Worm (Caenorhabditis elegans) whole organism, young adult: Measurements from ENCODE around the gene srw-86.

ENCODE experiments used
- F49E8.2 ChIP-seq: sonication (generic microtip); optimal IDR thresholded peaks from 3 replicates; lab custom pipeline; 2017; ENCODE audit warnings: missing genetic modification characterization, mild to moderate bottlenecking, missing compliant biosample characterization, antibody characterized with exemption, moderate library complexity; ENCODE audit not compliant: insufficient read depth
- K11D2.4 ChIP-seq: fragments of 200-800 bp; sonication (Bioruptor generic); IDR thresholded peaks from 2 replicates; pipeline ENCODE4 v1.3.6; 2022; ENCODE audit warnings: missing genetic modification reagents, missing genetic modification characterization, missing compliant biosample characterization
- K12H6.12 ChIP-seq: fragments of 200-800 bp; sonication (Bioruptor generic); optimal IDR thresholded peaks from 2 replicates; lab custom pipeline; 2018; ENCODE audit warnings: mild to moderate bottlenecking, missing genetic modification characterization, missing compliant biosample characterization
- Y79H2A.3 ChIP-seq: fragments of 200-800 bp; sonication (Bioruptor generic); conservative IDR thresholded peaks from 2 replicates; pipeline ENCODE4 v1.3.6; 2022; ENCODE audit warnings: missing genetic modification reagents, missing genetic modification characterization, missing compliant biosample characterization
- bed-1 ChIP-seq: fragments of 200-800 bp; sonication (Bioruptor generic); IDR thresholded peaks from 2 replicates; pipeline ENCODE4 v1.3.6; 2022; ENCODE audit warnings: missing genetic modification reagents, missing genetic modification characterization, missing compliant biosample characterization
- bed-2 ChIP-seq: fragments of 200-800 bp; sonication (Bioruptor generic); IDR thresholded peaks from 2 replicates; pipeline ENCODE4 v1.3.6; 2022; ENCODE audit warnings: missing genetic modification reagents, missing genetic modification characterization, missing compliant biosample characterization
- ceh-58 ChIP-seq: fragments of 200-800 bp; sonication (Bioruptor generic); IDR thresholded peaks from 2 replicates; pipeline ENCODE4 v1.3.6; 2022; ENCODE audit warnings: missing genetic modification characterization, missing compliant biosample characterization
- ceh-79 ChIP-seq: sonication (generic microtip); optimal IDR thresholded peaks from 2 replicates; lab custom pipeline; 2017; ENCODE audit warnings: mild to moderate bottlenecking, missing genetic modification characterization, missing compliant biosample characterization
- lin-35 ChIP-seq, 3 experiments: fragments of 150-350 bp in 2 of 3; sonication (generic microtip) in 1 of 3; optimal IDR thresholded peaks; 2 replicates each; lab custom pipeline; 2014 to 2018; ENCODE audit warnings: missing biosample characterization in 3 of 3, missing genetic modification characterization in 3 of 3, missing genetic modification reagents in 3 of 3
- nhr-90 ChIP-seq: sonication (generic microtip); optimal IDR thresholded peaks from 2 replicates; lab custom pipeline; 2016; ENCODE audit warnings: missing genotype, mild to moderate bottlenecking, missing genetic modification characterization, missing compliant biosample characterization
- tbp1 ChIP-seq: fragments of 200-800 bp; sonication (Bioruptor generic); optimal IDR thresholded peaks from 2 replicates; lab custom pipeline; 2018; ENCODE audit warnings: mild to moderate bottlenecking, missing genetic modification characterization, missing compliant biosample characterization
- unc-130 ChIP-seq: sonication (generic microtip); optimal IDR thresholded peaks from 2 replicates; lab custom pipeline; 2016; ENCODE audit warnings: missing genetic modification reagents, missing genetic modification characterization, missing compliant biosample characterization
- unc-62 ChIP-seq: fragments of 150-350 bp; optimal IDR thresholded peaks from 2 replicates; lab custom pipeline; 2014; ENCODE audit warnings: missing biosample characterization, missing genetic modification reagents, missing genetic modification characterization
- zfh-2 ChIP-seq: fragments of 200-800 bp; sonication (Bioruptor generic); conservative IDR thresholded peaks from 2 replicates; pipeline ENCODE4 v1.3.6; 2022; ENCODE audit warnings: missing genetic modification reagents, missing genetic modification characterization, missing compliant biosample characterization

DNA sequence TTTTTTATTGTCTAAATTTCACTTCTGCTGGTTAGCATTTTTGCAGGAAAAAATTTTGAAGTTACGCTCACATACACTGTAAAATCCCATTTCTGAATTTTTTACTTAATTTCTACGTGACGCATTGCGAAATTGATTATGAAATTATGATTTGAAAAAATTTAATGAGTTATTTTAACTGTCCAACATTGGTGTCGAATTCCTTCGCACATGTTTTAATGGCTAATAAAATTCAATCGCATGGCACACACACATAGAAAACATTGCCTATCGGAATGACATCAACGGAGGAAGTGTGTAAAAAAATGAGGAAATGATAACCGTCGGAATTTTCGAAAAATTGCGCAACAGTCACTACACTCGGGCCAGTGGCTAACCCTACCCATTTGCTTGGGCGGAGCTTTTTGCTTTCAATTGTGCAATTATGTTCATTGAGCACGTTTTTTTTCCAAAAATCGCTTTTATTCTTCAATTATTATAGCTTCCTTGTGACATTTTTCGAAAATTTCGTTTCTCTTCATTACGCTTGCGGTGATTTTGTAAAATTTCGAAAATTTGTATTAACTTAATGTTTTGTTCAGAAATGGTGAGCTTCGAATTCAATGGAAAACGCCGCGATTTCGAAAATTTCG is 33.4 kb upstream of the srw-86 start, which contains the start of gene C25F9.16:
- TF ChIP-seq unc-62 (no peak), bed-1 (GFP tag; lab: Robert Waterston, UW) (no peak), unc-130 (GFP tag; lab: Kevin White, UChicago) (no peak), K12H6.12 (tag; lab: Kevin White, UChicago) (no peak), bed-2 (no peak), lin-35 (GFP tag; optimal IDR thresholded peaks at IDR 0.05; lab: Kevin White, UChicago) (no peak), Y79H2A.3 (GFP tag; lab: Robert Waterston, UW) (no peak), ceh-79 (tag; lab: Kevin White, UChicago) (no peak), tbp1 (GFP tag; lab: Kevin White, UChicago) (no peak), ceh-58 (GFP tag; lab: Robert Waterston, UW) (no peak), F49E8.2 (tag; lab: Kevin White, UChicago) (no peak), zfh-2 (GFP tag; lab: Robert Waterston, UW) (no peak), K11D2.4 (no peak), nhr-90 (no peak)
